Fruit fly (Drosophila melanogaster) Kc167 (cell line): Measurements from ENCODE around the gene CG7656.

Experiments used
- Myc ChIP-seq: fragments of >200 bp; optimal IDR thresholded peaks from 2 replicates; lab custom pipeline; 2017; ENCODE audit warnings: missing external identifiers
- Sin3A ChIP-seq: fragments of >200 bp; optimal IDR thresholded peaks from 2 replicates; lab custom pipeline; 2018; ENCODE audit warnings: missing external identifiers
- h ChIP-seq: fragments of >200 bp; optimal IDR thresholded peaks from 3 replicates; lab custom pipeline; 2018; ENCODE audit warnings: missing external identifiers
- insv ChIP-seq: fragments of >200 bp; optimal IDR thresholded peaks from 3 replicates; lab custom pipeline; 2018; ENCODE audit warnings: missing external identifiers
- psq ChIP-seq: fragments of >200 bp; optimal IDR thresholded peaks from 2 replicates; lab custom pipeline; 2017; ENCODE audit warnings: missing external identifiers
- ttk ChIP-seq: sonication (Bioruptor generic); optimal IDR thresholded peaks from 2 replicates; lab custom pipeline; 2017; ENCODE audit warnings: missing external identifiers

CG7656 gene

DNA sequence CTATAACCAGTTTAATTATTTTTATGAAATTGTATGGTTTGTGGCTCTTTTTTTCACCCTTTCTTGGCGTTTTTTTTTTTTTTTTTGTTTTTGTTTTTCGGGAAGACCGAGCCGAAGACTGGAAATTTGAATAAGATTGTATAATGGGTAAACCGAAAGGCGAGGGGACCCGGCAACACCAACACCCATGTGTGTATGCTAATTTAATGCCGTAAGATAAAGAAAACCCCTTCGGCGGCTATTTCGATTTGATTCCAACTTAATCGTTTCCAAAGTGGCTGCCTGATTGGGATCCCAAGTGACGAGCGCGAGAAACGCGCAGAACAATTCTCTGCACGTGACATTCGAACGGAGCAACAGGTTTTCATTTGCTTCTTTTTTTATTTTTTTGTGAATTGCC lies 44.5 kb downstream of the CG7656 start:
- no peak for TF ChIP-seq ttk (lab: Kevin White, UChicago)
- TF ChIP-seq Myc (lab: Kevin White, UChicago) = no peak
- TF ChIP-seq h (lab: Kevin White, UChicago) = no peak
- no peak for TF ChIP-seq Sin3A (lab: Kevin White, UChicago)
- TF ChIP-seq insv = no peak
- no peak for TF ChIP-seq psq (lab: Kevin White, UChicago)

DNA sequence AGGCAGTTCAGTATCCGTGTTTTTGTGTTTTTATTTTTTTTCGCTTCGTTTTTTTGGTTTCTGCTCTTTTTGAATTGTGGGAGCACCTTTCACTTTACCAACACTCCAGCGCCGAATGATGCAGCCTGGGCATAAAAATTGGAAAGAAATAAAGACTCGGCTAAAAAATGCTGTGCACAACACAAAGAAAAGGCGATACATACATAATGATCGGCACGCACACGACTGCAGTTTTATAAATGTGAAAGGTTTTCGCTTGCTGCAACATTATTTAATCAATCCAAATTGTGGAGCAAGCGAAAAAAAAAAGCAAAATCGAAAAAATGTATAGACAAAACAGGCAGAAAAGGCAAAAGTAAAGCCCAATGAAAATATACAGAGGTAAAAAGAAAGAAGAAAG lies 44.9 kb downstream of the CG7656 start:
- TF ChIP-seq psq (lab: Kevin White, UChicago) = no peak
- TF ChIP-seq ttk (lab: Kevin White, UChicago) = no peak
- TF ChIP-seq insv = no peak
- no peak for TF ChIP-seq Myc (lab: Kevin White, UChicago)
- TF ChIP-seq Sin3A (lab: Kevin White, UChicago) = no peak
- TF ChIP-seq h (lab: Kevin White, UChicago) = no peak

DNA sequence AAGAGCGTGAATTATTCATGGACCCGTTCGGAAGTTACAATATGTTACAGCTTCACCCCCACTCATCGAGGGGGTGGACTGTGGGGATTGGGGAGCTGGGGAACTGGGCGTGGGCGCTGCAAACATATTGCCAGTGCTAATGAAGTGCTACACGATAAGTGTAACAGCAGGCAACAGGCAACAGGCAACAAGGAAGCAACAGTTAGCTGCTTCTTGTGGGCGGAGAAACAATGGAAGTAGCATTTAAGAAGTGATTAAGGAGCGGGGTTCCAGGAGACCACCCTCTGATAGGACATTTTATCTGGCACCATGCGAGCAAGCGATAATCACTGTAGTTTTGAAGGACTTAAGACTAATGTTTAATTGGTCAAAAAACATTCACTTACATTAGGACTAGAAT lies 46.7 kb downstream of the CG7656 start:
- no peak for TF ChIP-seq Myc (lab: Kevin White, UChicago)
- TF ChIP-seq h (lab: Kevin White, UChicago) = no peak
- TF ChIP-seq psq (lab: Kevin White, UChicago) = no peak
- no peak for TF ChIP-seq insv
- TF ChIP-seq ttk (lab: Kevin White, UChicago) = no peak
- no peak for TF ChIP-seq Sin3A (lab: Kevin White, UChicago)

DNA sequence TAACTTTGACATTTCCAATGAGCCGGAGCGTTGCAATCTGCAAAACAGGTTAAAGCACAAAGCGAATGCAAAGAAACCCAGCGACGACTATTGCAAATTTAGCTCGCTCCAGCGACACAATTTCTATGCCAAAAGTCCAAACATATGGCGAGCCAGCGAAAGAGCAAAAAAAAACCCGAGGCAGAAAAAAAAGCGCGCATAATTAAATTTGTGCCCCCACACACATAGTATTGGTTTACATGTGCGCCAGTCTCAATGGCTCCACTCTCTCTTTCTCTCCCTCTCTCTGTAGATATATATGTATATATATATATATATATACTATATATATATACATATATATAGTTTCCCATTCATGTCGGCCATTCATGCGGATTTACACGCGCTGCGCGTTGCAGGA lies 47.3 kb downstream of the CG7656 start:
- TF ChIP-seq ttk (lab: Kevin White, UChicago) = no peak
- no peak for TF ChIP-seq insv
- TF ChIP-seq psq (lab: Kevin White, UChicago) = no peak
- TF ChIP-seq h (lab: Kevin White, UChicago) = no peak
- no peak for TF ChIP-seq Myc (lab: Kevin White, UChicago)
- no peak for TF ChIP-seq Sin3A (lab: Kevin White, UChicago)

DNA sequence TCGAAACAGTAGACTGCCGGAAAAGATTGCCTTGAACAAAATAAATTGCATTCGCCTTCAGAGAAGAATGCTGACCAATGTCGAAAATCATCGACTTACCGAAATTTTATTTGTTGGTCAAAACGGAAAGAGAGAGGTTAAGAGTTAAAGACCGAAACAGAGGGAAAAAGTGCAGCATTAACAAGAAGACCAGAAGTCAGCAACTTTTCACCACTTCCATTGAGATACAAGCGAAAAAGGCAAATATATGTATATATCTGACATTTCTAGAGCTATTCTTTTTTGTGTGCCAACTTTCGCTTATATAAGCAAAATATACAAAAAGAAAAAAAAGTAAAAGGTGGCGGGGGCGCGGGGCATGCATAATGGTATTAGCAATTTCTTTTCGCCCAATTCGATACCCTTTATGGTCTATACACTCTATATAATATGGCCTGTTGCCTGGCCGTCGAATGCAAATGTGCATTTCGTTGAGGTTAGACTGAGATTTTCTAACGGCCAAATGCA lies 48.0 kb downstream of the CG7656 start:
- no peak for TF ChIP-seq h (lab: Kevin White, UChicago)
- no peak for TF ChIP-seq insv
- TF ChIP-seq ttk (lab: Kevin White, UChicago) = no peak
- no peak for TF ChIP-seq Sin3A (lab: Kevin White, UChicago)
- TF ChIP-seq psq (lab: Kevin White, UChicago) = no peak
- no peak for TF ChIP-seq Myc (lab: Kevin White, UChicago)

DNA sequence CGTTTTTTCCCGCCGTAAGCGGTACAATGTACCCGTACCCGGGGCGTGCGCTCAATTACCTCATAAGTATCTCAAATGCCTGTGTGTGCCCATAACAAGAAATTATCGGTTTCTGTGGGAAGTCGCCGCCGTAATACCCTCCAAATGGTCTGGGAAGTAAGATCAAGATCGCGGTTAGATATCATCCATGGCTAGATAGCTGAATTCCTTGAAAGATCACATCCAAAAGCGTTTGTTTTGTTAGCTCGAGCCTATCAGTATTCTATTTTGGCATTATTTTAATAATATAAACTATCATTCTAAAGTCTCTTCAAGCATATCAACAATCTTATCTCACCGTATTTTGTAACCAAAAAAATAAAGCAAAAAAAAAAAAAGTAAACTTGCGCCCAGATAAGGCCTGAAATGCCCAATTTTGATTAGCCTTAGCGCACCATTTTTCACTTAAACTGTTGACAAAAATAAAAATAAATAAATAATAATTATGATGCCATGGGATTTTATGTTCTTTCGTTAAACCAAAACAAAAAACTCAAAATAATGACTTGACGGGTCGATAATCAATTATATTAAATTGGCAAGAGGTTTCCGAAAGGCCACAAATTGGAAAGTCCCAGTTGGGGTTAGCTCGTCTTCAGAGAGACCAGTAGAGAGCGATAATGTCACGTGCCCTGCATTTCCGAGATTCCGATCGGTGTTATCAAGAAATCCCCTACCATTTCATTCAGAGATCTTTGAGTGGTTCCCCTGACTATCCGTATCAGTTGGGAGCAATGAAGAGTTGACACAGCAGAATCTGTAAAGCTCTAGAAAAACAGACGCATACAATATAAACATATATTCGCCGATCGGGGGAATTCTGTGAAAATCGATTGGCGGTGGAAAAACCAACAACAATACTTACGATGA lies 49.1 kb downstream of the CG7656 start:
- TF ChIP-seq insv (no peak), ttk (lab: Kevin White, UChicago) (no peak), Sin3A (lab: Kevin White, UChicago) (no peak), h (lab: Kevin White, UChicago) (no peak), Myc (lab: Kevin White, UChicago) (no peak), psq (lab: Kevin White, UChicago) (no peak)

DNA sequence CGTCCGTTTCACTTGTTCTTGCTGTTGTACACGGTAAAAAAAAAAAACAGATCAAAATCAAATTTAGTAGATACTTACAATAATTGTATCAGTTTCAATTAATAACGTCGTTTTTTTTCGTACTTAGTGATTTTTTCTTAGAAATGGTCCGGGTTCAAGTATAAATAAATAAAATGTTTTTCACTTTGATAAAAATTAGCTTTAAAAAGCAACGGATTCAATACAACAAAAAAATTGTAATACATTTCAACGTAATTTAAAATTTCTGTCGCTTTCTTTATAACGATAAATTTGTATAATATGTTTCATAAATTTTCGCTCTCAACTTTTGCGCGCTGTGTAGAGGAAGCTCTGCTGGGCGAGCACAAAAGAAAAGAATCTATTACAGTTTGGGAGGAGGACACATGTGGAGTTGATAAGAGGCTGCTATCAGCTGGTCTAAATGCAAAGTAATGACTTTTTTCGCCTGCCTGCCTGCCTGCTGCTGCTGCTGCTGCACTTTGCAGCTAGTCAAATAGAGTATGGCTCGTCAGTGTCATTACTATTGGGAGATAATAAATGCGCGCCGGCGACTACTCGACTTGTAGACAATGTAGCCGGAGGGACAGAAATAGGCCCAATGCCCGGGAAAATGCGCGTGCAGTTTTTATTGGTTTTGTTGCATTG lies 49.9 kb downstream of the CG7656 start:
- TF ChIP-seq ttk (lab: Kevin White, UChicago) (no peak), h (lab: Kevin White, UChicago) (no peak), Sin3A (lab: Kevin White, UChicago) (no peak), Myc (lab: Kevin White, UChicago) (no peak), psq (lab: Kevin White, UChicago) (no peak), insv (no peak)

DNA sequence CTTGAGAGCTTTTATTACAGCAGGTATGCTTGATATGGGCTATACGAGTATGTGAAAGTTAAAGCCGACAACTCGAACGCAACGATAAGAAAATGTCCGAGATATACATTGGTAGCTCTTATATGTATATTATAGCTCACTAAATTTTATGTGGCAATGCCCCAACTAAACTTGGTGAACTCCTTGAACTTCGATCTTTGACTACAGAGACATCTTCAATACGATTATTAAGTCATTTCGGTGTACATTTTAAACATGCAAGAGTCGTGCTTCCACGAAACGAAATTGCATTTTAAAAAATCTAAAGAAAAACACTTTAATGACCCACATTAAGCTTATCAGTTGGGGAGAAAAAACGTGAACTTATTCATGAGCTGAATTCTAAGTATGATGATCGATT lies 51.4 kb downstream of the CG7656 start:
- TF ChIP-seq h (lab: Kevin White, UChicago) (no peak), Myc (lab: Kevin White, UChicago) (no peak), psq (lab: Kevin White, UChicago) (no peak), ttk (lab: Kevin White, UChicago) (no peak), insv (no peak), Sin3A (lab: Kevin White, UChicago) (no peak)

DNA sequence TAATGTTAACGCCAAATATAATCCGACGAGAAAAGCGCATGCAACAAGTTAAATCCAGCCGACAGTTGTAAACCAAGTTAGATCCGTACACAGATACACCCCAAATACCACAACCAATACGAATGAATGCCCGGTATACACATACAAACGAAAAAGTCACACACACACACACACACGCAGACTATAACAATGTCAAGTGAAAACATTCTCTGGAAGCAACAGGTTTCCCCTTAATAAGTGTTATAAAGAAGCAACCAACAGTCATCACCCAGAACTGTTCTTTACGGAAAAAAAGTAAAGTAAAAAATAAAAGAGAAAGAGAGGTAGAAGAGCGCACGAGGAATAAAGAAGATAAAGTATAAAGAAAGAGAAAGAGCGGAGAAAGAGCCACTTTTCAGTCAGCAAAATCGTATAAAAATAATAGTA lies 52.2 kb downstream of the CG7656 start:
- TF ChIP-seq h (lab: Kevin White, UChicago) (no peak), psq (lab: Kevin White, UChicago) (no peak), insv (no peak)
